Worm (Caenorhabditis elegans) whole organism, L1 larva: ENCODE data around the gene spex-3.

Source experiments
- aly-2 ChIP-seq: fragments of 150-350 bp; optimal IDR thresholded peaks from 2 replicates; lab custom pipeline; 2014; ENCODE audit warnings: missing biosample characterization, missing genetic modification characterization
- elt-2 ChIP-seq: sonication (generic microtip); optimal IDR thresholded peaks from 2 replicates; lab custom pipeline; 2016; ENCODE audit warnings: missing genetic modification characterization, mild to moderate bottlenecking, inconsistent platforms, missing compliant biosample characterization, missing genetic modification reagents
- elt-3 ChIP-seq, 6 experiments: fragments of 150-350 bp in 1 of 6; sonication (generic microtip); optimal IDR thresholded peaks; 2 replicates each; lab custom pipeline; 2017 to 2018; ENCODE audit warnings: missing biosample characterization in 6 of 6, missing genetic modification characterization in 6 of 6, inconsistent platforms in 1 of 6
- fkh-8 ChIP-seq: sonication (generic microtip); optimal IDR thresholded peaks from 2 replicates; lab custom pipeline; 2016; ENCODE audit warnings: mild to moderate bottlenecking, missing genetic modification characterization, missing compliant biosample characterization
- isw-1 ChIP-seq: fragments of 200-800 bp; sonication (Bioruptor generic); IDR thresholded peaks from 2 replicates; pipeline ENCODE4 v1.3.6; 2022; ENCODE audit warnings: missing genetic modification characterization, missing compliant biosample characterization
- lin-14 ChIP-seq: fragments of 200-800 bp; sonication (Bioruptor generic); optimal IDR thresholded peaks from 2 replicates; lab custom pipeline; 2018; ENCODE audit warnings: mild to moderate bottlenecking, missing genetic modification characterization, moderate library complexity, missing compliant biosample characterization
- nhr-47 ChIP-seq: sonication (generic microtip); optimal IDR thresholded peaks from 2 replicates; lab custom pipeline; 2016; ENCODE audit warnings: mild to moderate bottlenecking, missing genetic modification characterization, moderate library complexity, missing compliant biosample characterization
- snpc-4 ChIP-seq: fragments of 150-350 bp; optimal IDR thresholded peaks from 2 replicates; lab custom pipeline; 2014; ENCODE audit warnings: missing biosample characterization, missing genetic modification characterization
- unc-62 ChIP-seq: fragments of 150-350 bp; optimal IDR thresholded peaks from 2 replicates; lab custom pipeline; 2014; ENCODE audit warnings: missing biosample characterization, missing genetic modification reagents, missing genetic modification characterization
- ztf-11 ChIP-seq, 2 experiments: sonication (generic microtip); optimal IDR thresholded peaks; 2 replicates each; lab custom pipeline; 2016 to 2017; ENCODE audit warnings: missing genetic modification characterization in 2 of 2, missing biosample characterization in 1 of 2, missing compliant biosample characterization in 1 of 2

DNA sequence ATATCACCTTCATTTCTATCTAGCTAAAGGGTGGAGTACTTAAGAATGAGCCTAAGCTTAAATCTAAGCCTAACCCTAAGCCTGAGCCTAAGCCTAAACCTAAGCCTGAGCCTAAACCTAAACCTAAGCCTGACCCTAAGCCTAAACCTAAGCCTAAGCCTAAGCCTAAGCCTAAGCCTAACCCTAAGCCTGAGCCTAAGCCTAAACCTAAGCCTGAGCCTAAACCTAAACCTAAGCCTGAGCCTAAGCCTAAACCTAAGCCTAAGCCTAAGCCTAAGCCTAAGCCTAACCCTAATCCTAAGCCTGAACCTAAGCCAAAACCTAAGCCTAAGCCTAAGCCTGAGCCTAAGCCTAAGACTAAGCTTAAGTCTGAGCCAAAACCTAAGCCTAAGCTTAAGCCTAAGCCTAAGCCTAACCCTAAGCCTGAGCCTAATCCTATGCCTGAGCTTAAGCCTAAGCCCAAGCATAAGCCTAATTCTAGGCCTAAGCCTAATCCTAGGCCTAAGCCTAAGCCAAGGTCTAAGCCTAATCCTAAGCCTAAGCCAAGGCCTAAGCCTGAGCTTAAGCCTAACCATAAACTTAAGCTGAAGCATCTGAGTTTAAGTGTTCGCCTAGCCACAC is 11.9 kb upstream of the spex-3 start:
- TF ChIP-seq isw-1 (GFP tag; lab: Robert Waterston, UW) (no peak), elt-3 (tag; optimal IDR thresholded peaks at IDR 0.05; lab: Kevin White, UChicago) (no peak), nhr-47 (tag; lab: Kevin White, UChicago) (no peak), elt-2 (tag; lab: Kevin White, UChicago) (no peak), lin-14 (no peak), fkh-8 (no peak), aly-2 (tag; lab: Kevin White, UChicago) (no peak), ztf-11 (tag; optimal IDR thresholded peaks at IDR 0.05; lab: Kevin White, UChicago) (no peak), snpc-4 (tag; lab: Kevin White, UChicago) (no peak), unc-62 (GFP tag; lab: Kevin White, UChicago) (no peak)
